Worm (Caenorhabditis elegans) whole organism, L4 larva: Measurements from ENCODE around the gene K09C4.7.

Source experiments
- ZK546.5 ChIP-seq, 2 experiments: sonication (generic microtip); optimal IDR thresholded peaks; 2 replicates each; lab custom pipeline; 2017; ENCODE audit warnings: missing biosample characterization in 2 of 2, missing genetic modification characterization in 2 of 2
- ama-1 ChIP-seq: fragments of 150-350 bp; optimal IDR thresholded peaks from 2 replicates; lab custom pipeline; 2014; ENCODE audit warnings: inconsistent platforms, mixed read lengths
- mep-1 ChIP-seq: fragments of 150-350 bp; sonication (generic microtip); optimal IDR thresholded peaks from 3 replicates; lab custom pipeline; 2014; ENCODE audit warnings: missing biosample characterization, missing genetic modification characterization
- nhr-111 ChIP-seq: fragments of 200-800 bp; sonication (Bioruptor generic); optimal IDR thresholded peaks from 2 replicates; lab custom pipeline; 2018; ENCODE audit warnings: mild to moderate bottlenecking, missing genetic modification characterization, missing compliant biosample characterization
- unc-62 ChIP-seq, 3 experiments: fragments of 150-350 bp in 1 of 3; sonication (generic microtip); optimal IDR thresholded peaks in 2 of 3; peaks in 1 of 3; 1 replicate in 1 of 3; 2 replicates in 2 of 3; lab custom pipeline; 2014 to 2017; ENCODE audit warnings: missing biosample characterization in 3 of 3, missing genetic modification characterization in 3 of 3, missing genetic modification reagents in 3 of 3, missing genotype in 1 of 3

DNA sequence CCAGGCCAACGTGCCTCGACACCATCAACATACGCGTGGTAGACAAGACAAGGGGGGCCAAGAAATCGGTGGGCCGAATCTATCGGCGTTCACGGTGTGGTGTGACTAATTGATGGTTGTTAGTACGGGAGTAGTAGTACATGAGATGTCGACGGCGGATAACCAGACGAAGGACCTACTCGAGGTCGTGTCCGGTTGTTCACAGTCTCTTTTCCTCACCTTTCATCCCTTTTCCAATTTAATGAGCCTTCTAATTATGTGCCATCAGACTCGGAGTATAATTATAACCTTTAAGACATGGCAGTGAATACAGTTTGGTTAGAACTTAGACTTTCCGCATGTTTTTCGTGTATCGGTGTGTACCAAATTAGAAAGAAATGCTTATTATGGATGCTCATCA, 38.0 kb downstream of the K09C4.7 start:
- TF ChIP-seq ama-1 (lab: Kevin White, UChicago) (no peak), nhr-111 (GFP tag; lab: Kevin White, UChicago) (no peak), unc-62 (GFP tag; optimal IDR thresholded peaks at IDR 0.05 in 1 of 2; lab: Kevin White, UChicago) (no peak), unc-62 (tag; optimal IDR thresholded peaks at IDR 0.05; lab: Kevin White, UChicago) (no peak), ZK546.5 (tag; optimal IDR thresholded peaks at IDR 0.05; lab: Kevin White, UChicago) (no peak), mep-1 (tag; lab: Kevin White, UChicago) (no peak)
